Fruit fly (Drosophila melanogaster) whole organism, embryonic: ENCODE measurements around the gene Vm26Aa.

Experiments
- Aef1 ChIP-seq: fragments of 200-800 bp; sonication (Bioruptor generic); IDR thresholded peaks from 3 replicates; pipeline ENCODE4 v1.3.6; 2022; ENCODE audit warnings: missing biosample characterization, missing genetic modification characterization
- B-H2 ChIP-seq: fragments of 200-800 bp; sonication (Bioruptor generic); optimal IDR thresholded peaks from 2 replicates; lab custom pipeline; 2018; ENCODE audit warnings: missing biosample characterization, mild to moderate bottlenecking, missing genetic modification characterization
- CG10274 ChIP-seq: fragments of 200-800 bp; sonication (Bioruptor generic); optimal IDR thresholded peaks from 3 replicates; lab custom pipeline; 2017; ENCODE audit warnings: missing biosample characterization, mild to moderate bottlenecking, missing genetic modification characterization
- CG10321 ChIP-seq: fragments of 200-800 bp; sonication (Bioruptor generic); IDR thresholded peaks from 2 replicates; pipeline ENCODE4 v1.3.6; 2022; ENCODE audit warnings: missing biosample characterization, missing genetic modification characterization
- CG11085 ChIP-seq: fragments of 200-800 bp; sonication (Bioruptor generic); IDR thresholded peaks from 2 replicates; pipeline ENCODE4 v1.3.6; 2022; ENCODE audit warnings: missing biosample characterization, missing genetic modification characterization
- CG12155 ChIP-seq: fragments of 200-800 bp; sonication (Bioruptor generic); optimal IDR thresholded peaks from 3 replicates; lab custom pipeline; 2016; ENCODE audit warnings: missing biosample characterization, missing genetic modification characterization
- CG30403 ChIP-seq: fragments of 200-800 bp; sonication (Bioruptor generic); optimal IDR thresholded peaks from 3 replicates; lab custom pipeline; 2016; ENCODE audit warnings: missing biosample characterization, missing genetic modification characterization
- CG4282 ChIP-seq: fragments of 200-800 bp; sonication (Bioruptor generic); optimal IDR thresholded peaks from 2 replicates; lab custom pipeline; 2016; ENCODE audit warnings: missing biosample characterization, missing genetic modification characterization
- CG4730 ChIP-seq: fragments of 200-800 bp; sonication (Bioruptor generic); IDR thresholded peaks from 2 replicates; pipeline ENCODE4 v1.3.6; 2022; ENCODE audit warnings: missing biosample characterization, missing genetic modification characterization
- CG5180 ChIP-seq: fragments of 200-800 bp; sonication (Bioruptor generic); optimal IDR thresholded peaks from 3 replicates; lab custom pipeline; 2017; ENCODE audit warnings: missing biosample characterization, missing genetic modification characterization, mild to moderate bottlenecking, moderate library complexity, missing genetic modification reagents
- CG6254 ChIP-seq: fragments of 200-800 bp; sonication (Bioruptor generic); optimal IDR thresholded peaks from 3 replicates; lab custom pipeline; 2017; ENCODE audit warnings: mild to moderate bottlenecking, missing biosample characterization, missing genetic modification reagents, missing genetic modification characterization
- CG7987 ChIP-seq: fragments of 200-800 bp; sonication (Bioruptor generic); optimal IDR thresholded peaks from 2 replicates; lab custom pipeline; 2018; ENCODE audit warnings: missing biosample characterization, mild to moderate bottlenecking, missing genetic modification characterization, moderate library complexity
- CG8281 ChIP-seq: fragments of 200-800 bp; sonication (Bioruptor generic); optimal IDR thresholded peaks from 2 replicates; lab custom pipeline; 2018; ENCODE audit warnings: missing biosample characterization, mild to moderate bottlenecking, missing genetic modification characterization, moderate library complexity
- CG9215 ChIP-seq: fragments of 200-800 bp; sonication (Bioruptor generic); IDR thresholded peaks from 2 replicates; pipeline ENCODE4 v1.3.6; 2022; ENCODE audit warnings: missing biosample characterization, missing genetic modification characterization
- CG9727 ChIP-seq: fragments of 200-800 bp; sonication (Bioruptor generic); optimal IDR thresholded peaks from 3 replicates; lab custom pipeline; 2017; ENCODE audit warnings: missing biosample characterization, mild to moderate bottlenecking, missing genetic modification characterization
- CG9817 ChIP-seq: fragments of 200-800 bp; sonication (Bioruptor generic); optimal IDR thresholded peaks from 2 replicates; lab custom pipeline; 2018; ENCODE audit warnings: missing biosample characterization, mild to moderate bottlenecking, missing genetic modification characterization, moderate library complexity
- CG9932 ChIP-seq: fragments of 200-800 bp; sonication (Bioruptor generic); IDR thresholded peaks from 2 replicates; pipeline ENCODE4 v1.3.6; 2022; ENCODE audit warnings: missing biosample characterization, missing genetic modification characterization
- CHES-1-like ChIP-seq: fragments of 200-800 bp; sonication (Bioruptor generic); optimal IDR thresholded peaks from 2 replicates; lab custom pipeline; 2016; ENCODE audit warnings: missing biosample characterization, missing genetic modification characterization
- Dip3 ChIP-seq: fragments of 200-800 bp; sonication (Bioruptor generic); optimal IDR thresholded peaks from 3 replicates; lab custom pipeline; 2016; ENCODE audit warnings: missing biosample characterization, missing genetic modification characterization
- Eip74EF ChIP-seq, 2 experiments: fragments of 200-800 bp in 1 of 2; fragments of >200 bp in 1 of 2; sonication (Bioruptor generic) in 1 of 2; optimal IDR thresholded peaks; 2 replicates each; lab custom pipeline; 2017 to 2019; ENCODE audit warnings: missing biosample characterization in 2 of 2, missing genetic modification characterization in 2 of 2, mild to moderate bottlenecking in 1 of 2, moderate library complexity in 1 of 2
- Ets97D ChIP-seq: fragments of 200-800 bp; sonication (Bioruptor generic); optimal IDR thresholded peaks from 3 replicates; lab custom pipeline; 2016; ENCODE audit warnings: missing biosample characterization, missing genetic modification characterization
- Hand ChIP-seq: fragments of 200-800 bp; sonication (Bioruptor generic); optimal IDR thresholded peaks from 2 replicates; lab custom pipeline; 2017; ENCODE audit warnings: mild to moderate bottlenecking, missing biosample characterization, missing genetic modification reagents, missing genetic modification characterization
- Hr3 ChIP-seq: fragments of 200-800 bp; sonication (Bioruptor generic); optimal IDR thresholded peaks from 3 replicates; lab custom pipeline; 2016; ENCODE audit warnings: missing biosample characterization, missing genetic modification characterization
- Hr78 ChIP-seq, 2 experiments: fragments of 200-800 bp in 1 of 2; fragments of >200 bp in 1 of 2; sonication (Bioruptor generic) in 1 of 2; optimal IDR thresholded peaks; 2 replicates each; lab custom pipeline; 2017 to 2019; ENCODE audit warnings: missing biosample characterization in 2 of 2, missing genetic modification characterization in 2 of 2, mild to moderate bottlenecking in 1 of 2, moderate library complexity in 1 of 2
- Med ChIP-seq: fragments of 200-800 bp; sonication (Bioruptor generic); peaks from one replicate; lab custom pipeline; 2016; ENCODE audit warnings: missing biosample characterization, missing genetic modification characterization, mild to moderate bottlenecking, inconsistent platforms, moderate library complexity
- Nf-YB ChIP-seq: fragments of 200-800 bp; sonication (Bioruptor generic); optimal IDR thresholded peaks from 3 replicates; lab custom pipeline; 2019; ENCODE audit warnings: missing biosample characterization, mild to moderate bottlenecking, missing genetic modification characterization, moderate library complexity
- Ravus ChIP-seq: fragments of 200-800 bp; sonication (Bioruptor generic); IDR thresholded peaks from 2 replicates; pipeline ENCODE4 v1.3.6; 2022; ENCODE audit warnings: missing biosample characterization, missing genetic modification characterization
- al ChIP-seq: fragments of 200-800 bp; sonication (Bioruptor generic); IDR thresholded peaks from 2 replicates; pipeline ENCODE4 v1.3.6; 2022; ENCODE audit warnings: missing biosample characterization, missing genetic modification characterization
- bbx ChIP-seq: fragments of 200-800 bp; sonication (Bioruptor generic); IDR thresholded peaks from 2 replicates; pipeline ENCODE4 v1.3.6; 2022; ENCODE audit warnings: missing biosample characterization, missing genetic modification characterization; ENCODE audit not compliant: partially characterized antibody
- chn ChIP-seq: fragments of 200-800 bp; sonication (Bioruptor generic); optimal IDR thresholded peaks from 2 replicates; lab custom pipeline; 2016; ENCODE audit warnings: missing biosample characterization, missing genetic modification characterization
- dmrt99B ChIP-seq: fragments of 200-800 bp; sonication (Bioruptor generic); optimal IDR thresholded peaks from 2 replicates; lab custom pipeline; 2018; ENCODE audit warnings: missing biosample characterization, mild to moderate bottlenecking, missing genetic modification characterization, moderate library complexity
- emc ChIP-seq: fragments of 200-800 bp; sonication (Bioruptor generic); optimal IDR thresholded peaks from 2 replicates; lab custom pipeline; 2016; ENCODE audit warnings: missing biosample characterization, missing genetic modification characterization
- grau ChIP-seq: fragments of 200-800 bp; optimal IDR thresholded peaks from 3 replicates; lab custom pipeline; 2019; ENCODE audit warnings: missing biosample characterization, mild to moderate bottlenecking, missing genetic modification characterization, moderate library complexity
- gro ChIP-seq: fragments of 200-800 bp; sonication (Bioruptor generic); optimal IDR thresholded peaks from 2 replicates; lab custom pipeline; 2016; ENCODE audit warnings: missing biosample characterization, missing genetic modification characterization
- gt ChIP-seq: fragments of 200-800 bp; sonication (Bioruptor generic); IDR thresholded peaks from 2 replicates; pipeline ENCODE4 v1.3.6; 2022; ENCODE audit warnings: missing biosample characterization, missing genetic modification characterization
- ham ChIP-seq: fragments of 200-800 bp; sonication (Bioruptor generic); IDR thresholded peaks from 2 replicates; pipeline ENCODE4 v1.3.6; 2022; ENCODE audit warnings: missing biosample characterization, missing genetic modification characterization
- kay ChIP-seq: fragments of 200-800 bp; sonication (Bioruptor generic); optimal IDR thresholded peaks from 2 replicates; lab custom pipeline; 2016; ENCODE audit warnings: missing biosample characterization, missing genetic modification characterization
- kni ChIP-seq: fragments of 200-800 bp; sonication (Bioruptor generic); optimal IDR thresholded peaks from 3 replicates; lab custom pipeline; 2017; ENCODE audit warnings: mild to moderate bottlenecking, missing biosample characterization, missing genetic modification reagents, missing genetic modification characterization
- lola ChIP-seq, 3 experiments: fragments of >200 bp in 2 of 3; fragments of 200-800 bp in 1 of 3; sonication (Bioruptor generic) in 1 of 3; optimal IDR thresholded peaks; 2 replicates each; lab custom pipeline; 2017 to 2019; ENCODE audit warnings: missing biosample characterization in 3 of 3, missing genetic modification characterization in 3 of 3, mild to moderate bottlenecking in 1 of 3, moderate library complexity in 1 of 3
- nau ChIP-seq: fragments of 200-800 bp; sonication (Bioruptor generic); optimal IDR thresholded peaks from 3 replicates; lab custom pipeline; 2017; ENCODE audit warnings: missing biosample characterization, mild to moderate bottlenecking, missing genetic modification characterization, missing genetic modification reagents
- oc ChIP-seq: fragments of 200-800 bp; sonication (Bioruptor generic); optimal IDR thresholded peaks from 2 replicates; lab custom pipeline; 2018; ENCODE audit warnings: missing biosample characterization, mild to moderate bottlenecking, missing genetic modification characterization, moderate library complexity
- odd ChIP-seq: fragments of 200-800 bp; sonication (Bioruptor generic); optimal IDR thresholded peaks from 2 replicates; lab custom pipeline; 2017; ENCODE audit warnings: missing biosample characterization, mild to moderate bottlenecking, missing genetic modification characterization
- ranshi ChIP-seq: fragments of 200-800 bp; sonication (Bioruptor generic); IDR thresholded peaks from 2 replicates; pipeline ENCODE4 v1.3.6; 2022; ENCODE audit warnings: missing biosample characterization, missing genetic modification characterization
- schlank ChIP-seq: fragments of 200-800 bp; sonication (Bioruptor generic); optimal IDR thresholded peaks from 2 replicates; lab custom pipeline; 2018; ENCODE audit warnings: missing biosample characterization, mild to moderate bottlenecking, missing genetic modification characterization
- sens-2 ChIP-seq: fragments of 200-800 bp; sonication (Bioruptor generic); IDR thresholded peaks from 2 replicates; pipeline ENCODE4 v1.3.6; 2022; ENCODE audit warnings: missing biosample characterization, missing genetic modification characterization
- sima ChIP-seq: fragments of 200-800 bp; sonication (Bioruptor generic); optimal IDR thresholded peaks from 2 replicates; lab custom pipeline; 2016; ENCODE audit warnings: missing biosample characterization, missing genetic modification characterization
- stwl ChIP-seq: fragments of 200-800 bp; sonication (Bioruptor generic); optimal IDR thresholded peaks from 3 replicates; lab custom pipeline; 2018; ENCODE audit warnings: missing biosample characterization, mild to moderate bottlenecking, missing genetic modification characterization, moderate library complexity
- sug ChIP-seq: fragments of 200-800 bp; optimal IDR thresholded peaks from 2 replicates; lab custom pipeline; 2019; ENCODE audit warnings: missing biosample characterization, mild to moderate bottlenecking, missing genetic modification characterization, moderate library complexity
- tna ChIP-seq: fragments of 200-800 bp; sonication (Bioruptor generic); IDR thresholded peaks from 2 replicates; pipeline ENCODE4 v1.3.6; 2022; ENCODE audit warnings: missing biosample characterization, missing genetic modification characterization; ENCODE audit not compliant: partially characterized antibody

Vm26Aa gene

DNA sequence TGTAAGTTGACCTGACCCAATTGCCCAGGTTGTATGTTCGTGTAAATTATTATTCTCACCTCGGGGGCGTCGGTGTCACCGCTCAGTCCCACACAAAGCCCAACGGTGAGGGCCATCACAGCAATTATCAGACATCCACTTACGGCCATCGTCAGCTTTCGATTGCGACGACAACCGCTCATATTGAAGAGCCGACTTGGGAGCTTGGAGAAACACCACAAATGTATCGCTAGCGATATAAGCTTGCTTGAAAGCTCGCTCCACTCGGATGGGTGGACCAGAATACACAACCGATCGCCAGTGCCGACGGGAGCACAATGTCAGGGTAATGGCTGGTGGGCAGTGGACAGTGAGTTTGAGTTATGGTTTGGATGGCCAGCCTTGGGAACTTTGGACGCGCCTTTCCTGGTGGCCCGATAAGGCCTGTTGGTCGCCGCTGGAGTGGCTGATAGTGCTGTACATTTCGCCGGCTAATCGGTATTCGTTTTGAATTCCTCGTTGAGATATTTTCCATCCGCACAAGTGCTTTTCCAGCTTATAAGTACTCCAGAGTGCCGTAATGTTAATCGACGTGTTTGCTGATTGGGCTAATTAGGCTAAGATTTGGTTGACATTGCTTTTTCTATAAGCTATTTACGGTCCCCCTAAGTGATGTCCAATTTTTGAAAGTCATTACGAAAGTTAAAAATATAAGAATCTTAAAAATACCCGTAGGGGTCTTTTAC, 46.5 kb upstream of the Vm26Aa start, which contains the start of gene Gal (continued):
- TF ChIP-seq gro (GFP tag; lab: Kevin White, UChicago) (peak; percentile 2), Eip74EF (GFP tag; optimal IDR thresholded peaks at IDR 0.05; lab: Kevin White, UChicago) (no peak), Med (GFP tag; lab: Kevin White, UChicago) (peak; percentile 64), grau (tag; lab: Kevin White, UChicago) (no peak), al (GFP tag; lab: Robert Waterston, UW) (no peak), sug (tag; lab: Kevin White, UChicago) (peak; percentile 83), kni (no peak), odd (GFP tag; lab: Kevin White, UChicago) (no peak), CG10274 (GFP tag; lab: Kevin White, UChicago) (no peak), CG9932 (no peak), CG8281 (tag; lab: Kevin White, UChicago) (no peak), chn (no peak), tna (GFP tag; lab: Robert Waterston, UW) (no peak), CG9817 (tag; lab: Kevin White, UChicago) (no peak), sima (GFP tag; lab: Kevin White, UChicago) (no peak), CHES-1-like (GFP tag; lab: Kevin White, UChicago) (no peak), emc (no peak), CG7987 (no peak), CG4730 (no peak), Hr3 (GFP tag; lab: Kevin White, UChicago) (no peak), CG12155 (GFP tag; lab: Kevin White, UChicago) (no peak), Hr78 (GFP tag; optimal IDR thresholded peaks at IDR 0.05; lab: Kevin White, UChicago) (peak in 1 of 2 experiments; percentile 28), Aef1 (GFP tag; lab: Robert Waterston, UW) (no peak), B-H2 (GFP tag; lab: Kevin White, UChicago) (no peak), lola (GFP tag; optimal IDR thresholded peaks at IDR 0.05; lab: Kevin White, UChicago) (no peak), dmrt99B (no peak), sens-2 (GFP tag; lab: Robert Waterston, UW) (no peak)

DNA sequence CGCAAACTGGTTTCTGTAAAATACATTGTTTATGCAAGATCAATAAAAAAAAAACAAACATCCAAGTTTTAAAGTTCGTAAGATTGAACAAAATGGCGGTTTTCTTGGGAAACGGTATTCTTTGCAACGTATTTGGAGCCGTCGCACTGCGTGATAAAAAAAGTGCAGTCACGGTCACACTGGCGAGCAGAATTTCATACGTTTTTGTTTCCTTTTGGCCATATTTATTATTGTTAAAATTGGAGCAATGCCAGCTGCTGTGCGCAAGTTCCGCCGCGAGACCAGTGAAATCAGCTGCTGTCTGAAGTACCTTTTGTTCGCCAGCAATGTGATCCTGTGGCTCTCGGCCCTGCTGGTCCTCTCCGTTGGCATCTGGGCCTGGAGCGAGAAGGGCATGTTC, 39.9 kb upstream of the Vm26Aa start, which contains the start of gene Tsp26A:
Gene Tsp26A, plus strand, starts transcription at position 164 of the 400 bp plus-strand sequence.
- TF ChIP-seq CG9727 (GFP tag; lab: Kevin White, UChicago) = no peak
- no peak for TF ChIP-seq oc (tag; lab: Kevin White, UChicago)
- TF ChIP-seq Hr3 (GFP tag; lab: Kevin White, UChicago) = no peak
- no peak for TF ChIP-seq nau (GFP tag; lab: Kevin White, UChicago)
- TF ChIP-seq CG5180 (GFP tag; lab: Kevin White, UChicago) = no peak
- no peak for TF ChIP-seq kay (GFP tag; lab: Kevin White, UChicago)
- TF ChIP-seq tna (GFP tag; lab: Robert Waterston, UW) = no peak
- TF ChIP-seq Ets97D (GFP tag; lab: Kevin White, UChicago) = peak; percentile 29
- no peak for TF ChIP-seq Hand (GFP tag; lab: Kevin White, UChicago)
- TF ChIP-seq CG9215 = no peak
- TF ChIP-seq bbx (GFP tag; lab: Robert Waterston, UW) = peak; percentile 48; the same call in 1 of the 2 replicates
- no peak for TF ChIP-seq CG4282 (GFP tag; lab: Kevin White, UChicago)
- TF ChIP-seq Nf-YB (GFP tag; lab: Kevin White, UChicago) = no peak
- no peak for TF ChIP-seq Dip3
- TF ChIP-seq CG30403 (GFP tag; lab: Kevin White, UChicago) = no peak
- TF ChIP-seq stwl (tag; lab: Kevin White, UChicago) = peak; percentile 55
- 0 out of 2 replicates have a peak, but pooled peaks have one; percentile 16 for TF ChIP-seq ranshi (GFP tag; lab: Robert Waterston, UW)
- no peak for TF ChIP-seq CG6254 (GFP tag; lab: Kevin White, UChicago)
- no peak for TF ChIP-seq CG10321 (GFP tag; lab: Robert Waterston, UW)
- no peak for TF ChIP-seq CG11085 (GFP tag; lab: Robert Waterston, UW)
- no peak for TF ChIP-seq Ravus (GFP tag; lab: Robert Waterston, UW)
- no peak for TF ChIP-seq ham (GFP tag; lab: Robert Waterston, UW)
- no peak for TF ChIP-seq schlank
- no peak for TF ChIP-seq gt (GFP tag; lab: Robert Waterston, UW)
